Worm (Caenorhabditis elegans) whole organism, young adult: ENCODE measurements around the gene srd-20.

Source experiments
- D2030.7 ChIP-seq: fragments of 200-800 bp; sonication (Bioruptor generic); IDR thresholded peaks from 2 replicates; pipeline ENCODE4 v1.3.6; 2022; ENCODE audit warnings: missing genetic modification reagents, missing genetic modification characterization, missing compliant biosample characterization
- ZK185.1 ChIP-seq: sonication (generic microtip); optimal IDR thresholded peaks from 2 replicates; lab custom pipeline; 2016; ENCODE audit warnings: mild to moderate bottlenecking, missing genetic modification characterization, missing compliant biosample characterization; ENCODE audit not compliant: poor library complexity, severe bottlenecking
- pbrm-1 ChIP-seq: fragments of 200-800 bp; sonication (Bioruptor generic); IDR thresholded peaks from 2 replicates; pipeline ENCODE4 v1.3.6; 2022; ENCODE audit warnings: missing genetic modification reagents, missing genetic modification characterization, missing compliant biosample characterization
- pha-4 ChIP-seq: fragments of 150-350 bp; sonication (generic microtip); optimal IDR thresholded peaks from 2 replicates; lab custom pipeline; 2014; ENCODE audit warnings: missing biosample characterization, missing genetic modification reagents, missing genetic modification characterization
- snpc-4 ChIP-seq, 5 experiments: fragments of 150-350 bp in 1 of 5; sonication (generic microtip) in 4 of 5; optimal IDR thresholded peaks; 2 replicates each; lab custom pipeline; 2014 to 2018; ENCODE audit warnings: missing genetic modification characterization in 5 of 5, missing biosample characterization in 3 of 5, antibody characterized with exemption in 2 of 5, mild to moderate bottlenecking in 2 of 5, missing compliant biosample characterization in 2 of 5, missing genotype in 2 of 5, moderate library complexity in 2 of 5, missing genetic modification reagents in 1 of 5

ce11 chrV:6041375-6041774, 14.0 kb upstream of the srd-20 start, which contains the start of gene R01B10.2:
- TF ChIP-seq ZK185.1 (tag; lab: Kevin White, UChicago), result no peak
- TF ChIP-seq snpc-4 (GFP tag; optimal IDR thresholded peaks at IDR 0.05; lab: Kevin White, UChicago), result no peak
- no peak for TF ChIP-seq snpc-4 (tag; optimal IDR thresholded peaks at IDR 0.05; lab: Kevin White, UChicago)
- no peak for TF ChIP-seq D2030.7 (GFP tag; lab: Robert Waterston, UW)
- no peak for TF ChIP-seq pha-4 (tag; lab: Kevin White, UChicago)
- TF ChIP-seq pbrm-1 (GFP tag; lab: Robert Waterston, UW), result no peak
